Worm (Caenorhabditis elegans): ENCODE results near the gene F39F10.5.

DNA sequence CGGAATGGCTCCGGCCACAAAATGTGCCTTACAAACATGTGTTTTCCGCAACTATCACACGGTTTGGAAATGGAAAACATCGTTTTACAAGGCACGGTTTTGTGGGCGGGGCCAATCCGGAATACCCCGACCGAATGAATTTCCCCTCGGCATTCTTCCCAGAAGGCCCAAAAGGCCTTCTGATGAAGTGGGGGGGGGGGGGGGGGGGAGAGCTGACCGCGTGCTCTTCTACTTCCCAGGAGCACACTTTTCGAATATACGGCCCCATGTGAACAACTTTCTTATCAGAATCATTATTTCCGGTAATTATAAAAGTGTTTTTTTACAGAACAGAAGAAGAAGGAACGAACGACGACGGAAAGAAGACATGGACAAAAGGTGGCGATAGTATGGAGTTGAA is 29.5 kb downstream of the F39F10.5 start:
- TF ChIP-seq madf-10 (tag; optimal IDR thresholded peaks at IDR 0.05) (no peak), F49E8.2 (tag; optimal IDR thresholded peaks at IDR 0.05; ENCODE audit: insufficient read depth) (no peak)
